Fruit fly (Drosophila melanogaster): ENCODE results near the gene CG5984.

Gene CG5984

DNA sequence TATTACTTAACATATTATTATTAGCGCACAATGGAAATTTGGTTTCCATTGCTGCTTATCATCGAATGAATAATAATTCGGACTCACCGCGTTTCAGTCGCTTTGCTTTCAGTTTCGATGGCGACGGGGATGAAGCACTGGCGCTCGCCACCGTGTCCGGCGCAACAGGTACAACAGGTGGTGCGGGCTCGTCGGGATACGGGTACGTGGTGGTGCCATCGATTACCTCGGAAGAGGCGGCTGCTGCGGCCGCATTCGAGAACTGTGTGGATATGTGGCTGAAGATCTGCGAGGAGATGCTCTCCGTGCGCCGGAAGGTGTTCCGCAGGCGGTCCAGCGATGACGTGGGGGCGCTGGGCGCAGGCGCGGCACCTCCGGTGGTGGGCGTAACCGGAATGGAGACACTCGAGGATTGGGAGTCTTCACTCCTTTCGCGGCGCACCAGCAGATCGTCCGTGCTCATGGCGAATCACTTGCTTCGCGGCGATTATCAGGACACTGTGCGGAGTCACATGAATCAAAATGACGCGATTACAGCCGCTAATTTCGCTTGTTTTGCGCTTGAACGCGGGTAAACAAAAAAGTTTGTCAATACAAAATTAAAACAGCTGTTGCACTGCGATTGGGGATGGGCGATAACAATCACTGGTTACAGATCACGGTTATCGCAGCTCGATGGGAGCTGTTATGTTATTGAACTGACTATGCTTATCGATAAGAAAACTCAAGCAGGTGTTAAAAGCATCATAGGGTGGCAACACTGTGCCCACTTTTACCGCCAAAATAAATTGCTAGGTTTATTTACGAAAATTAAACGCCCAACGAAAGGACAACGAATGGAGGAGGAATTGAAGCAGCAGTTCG, 9.1 kb downstream of the CG5984 start, which contains the start of the genes CG31064 and PolA2 (continued):
- TF ChIP-seq dati (GFP tag; IDR thresholded peaks at IDR 0.05) (no peak), HHEX (GFP tag; optimal IDR thresholded peaks at IDR 0.05) (no peak), chif (GFP tag; optimal IDR thresholded peaks at IDR 0.05) (no peak), CG1603 (tag; optimal IDR thresholded peaks at IDR 0.05) (no peak), CG32772 (GFP tag; IDR thresholded peaks at IDR 0.05) (no peak), tna (GFP tag; IDR thresholded peaks at IDR 0.05; ENCODE audit: partially characterized antibody) (peak; percentile 83), nerfin-2 (GFP tag; IDR thresholded peaks at IDR 0.05; ENCODE audit: partially characterized antibody) (peak; percentile 91), Ets97D (GFP tag; optimal IDR thresholded peaks at IDR 0.05) (peak; percentile 50), CG10979 (tag; optimal IDR thresholded peaks at IDR 0.05) (no peak), CG17385 (GFP tag; optimal IDR thresholded peaks at IDR 0.05) (no peak), tap (tag; optimal IDR thresholded peaks at IDR 0.05) (no peak), Sry-β (GFP tag; optimal IDR thresholded peaks at IDR 0.05) (no peak), CG3995 (GFP tag; optimal IDR thresholded peaks at IDR 0.05) (peak; percentile 100), Kr (GFP tag; optimal IDR thresholded peaks at IDR 0.05) (no peak), dimm (GFP tag; IDR thresholded peaks at IDR 0.05) (no peak), CG7928 (GFP tag; optimal IDR thresholded peaks at IDR 0.05) (no peak), CG4328 (GFP tag; optimal IDR thresholded peaks at IDR 0.05) (no peak), CG8281 (tag; optimal IDR thresholded peaks at IDR 0.05) (peak; percentile 94), Chrac-16 (GFP tag; optimal IDR thresholded peaks at IDR 0.05) (no peak), CG31365 (tag; optimal IDR thresholded peaks at IDR 0.05) (no peak), CG14667 (GFP tag; IDR thresholded peaks at IDR 0.05) (no peak), Ets65A (GFP tag) (no peak), ato (GFP tag; IDR thresholded peaks at IDR 0.05; ENCODE audit: partially characterized antibody) (peak; percentile 75), B-H2 (GFP tag; optimal IDR thresholded peaks at IDR 0.05) (no peak), CG4707 (GFP tag; optimal IDR thresholded peaks at IDR 0.05) (peak; percentile 10), CG17361 (GFP tag; IDR thresholded peaks at IDR 0.05) (no peak), Drgx (GFP tag; IDR thresholded peaks at IDR 0.05) (no peak), CG7372 (GFP tag; IDR thresholded peaks at IDR 0.05) (no peak), chinmo (GFP tag; IDR thresholded peaks at IDR 0.05; ENCODE audit: partially characterized antibody) (peak; percentile 95), HLH3B (GFP tag; IDR thresholded peaks at IDR 0.05) (no peak), her (GFP tag; optimal IDR thresholded peaks at IDR 0.05) (no peak), Nf-YB (GFP tag; optimal IDR thresholded peaks at IDR 0.05) (no peak), CG11093 (GFP tag; IDR thresholded peaks at IDR 0.05) (no peak), CG16863 (GFP tag; optimal IDR thresholded peaks at IDR 0.05) (no peak), GATAe (GFP tag; conservative IDR thresholded peaks at IDR 0.05) (no peak), CG1792 (GFP tag; optimal IDR thresholded peaks at IDR 0.05) (no peak), CG11504 (tag; optimal IDR thresholded peaks at IDR 0.05) (no peak), br (optimal IDR thresholded peaks at IDR 0.05) (no peak), E2f2 (GFP tag; IDR thresholded peaks at IDR 0.05) (peak; percentile 92), Mes4 (GFP tag; optimal IDR thresholded peaks at IDR 0.05) (no peak), ewg (GFP tag; optimal IDR thresholded peaks at IDR 0.05) (peak; percentile 75), eyg (GFP tag; optimal IDR thresholded peaks at IDR 0.05) (no peak), CG15696 (tag; optimal IDR thresholded peaks at IDR 0.05) (no peak), pb (GFP tag; optimal IDR thresholded peaks at IDR 0.05) (no peak), CG10543 (GFP tag; optimal IDR thresholded peaks at IDR 0.05) (no peak), CG3847 (GFP tag; IDR thresholded peaks at IDR 0.05) (peak; percentile 51; the same call in 1 of the 2 replicates), CG11398 (GFP tag; optimal IDR thresholded peaks at IDR 0.05) (no peak), Taf1 (GFP tag; IDR thresholded peaks at IDR 0.05) (no peak), zfh1 (GFP tag; IDR thresholded peaks at IDR 0.05) (no peak), CG4820 (GFP tag; optimal IDR thresholded peaks at IDR 0.05) (no peak)
